Worm (Caenorhabditis elegans): ENCODE results near the gene best-4.

DNA sequence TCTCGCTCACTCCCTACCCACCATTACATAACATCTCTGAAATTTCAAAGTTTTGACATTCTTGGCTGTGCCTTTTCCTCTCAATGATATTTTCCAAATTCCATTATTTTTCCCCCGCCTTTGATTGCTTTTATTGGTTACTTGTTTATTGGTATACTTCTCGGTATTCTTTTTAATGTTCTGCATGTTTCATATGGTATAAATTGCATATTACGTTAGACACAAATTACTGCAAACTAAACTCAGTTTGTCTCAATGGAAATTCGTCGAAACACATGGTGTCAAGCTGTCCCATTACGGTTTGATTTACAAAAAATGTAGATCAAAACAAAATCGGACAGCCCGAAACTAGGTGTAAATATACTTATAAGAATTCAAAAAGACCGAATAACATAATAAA, 10.3 kb upstream of the best-4 start:
- TF ChIP-seq blmp-1 (tag; optimal IDR thresholded peaks at IDR 0.05) (no peak), nhr-28 (tag; optimal IDR thresholded peaks at IDR 0.05) (no peak), pha-4 (tag; optimal IDR thresholded peaks at IDR 0.05) (no peak), nhr-76 (tag; optimal IDR thresholded peaks at IDR 0.05) (no peak), flh-1 (GFP tag; optimal IDR thresholded peaks at IDR 0.05) (no peak), unc-62 (GFP tag; optimal IDR thresholded peaks at IDR 0.05) (no peak)
